Fruit fly (Drosophila melanogaster) whole organism, adult: ENCODE data around the gene Spn88Ea.
A peak's percentile ranks its signal among the peaks of the same experiment; 100 is the strongest.

ENCODE experiments used
- CG14711 ChIP-seq: fragments of 200-800 bp; sonication (Bioruptor generic); optimal IDR thresholded peaks from 2 replicates; lab custom pipeline; 2018; ENCODE audit warnings: missing biosample characterization, mild to moderate bottlenecking, missing genetic modification characterization, moderate library complexity
- CG33017 ChIP-seq: fragments of 200-800 bp; sonication (Bioruptor generic); optimal IDR thresholded peaks from 2 replicates; lab custom pipeline; 2018; ENCODE audit warnings: missing biosample characterization, mild to moderate bottlenecking, missing genetic modification characterization, moderate library complexity
- CG7045 ChIP-seq: fragments of 200-800 bp; sonication (Bioruptor generic); optimal IDR thresholded peaks from 2 replicates; lab custom pipeline; 2017; ENCODE audit warnings: missing biosample characterization, mild to moderate bottlenecking, missing genetic modification characterization
- Clk ChIP-seq: fragments of 200-800 bp; sonication (Bioruptor generic); optimal IDR thresholded peaks from 2 replicates; lab custom pipeline; 2017; ENCODE audit warnings: missing biosample characterization, missing genetic modification characterization
- Hr96 ChIP-seq: fragments of 200-800 bp; sonication (Bioruptor generic); optimal IDR thresholded peaks from 2 replicates; lab custom pipeline; 2016; ENCODE audit warnings: missing biosample characterization, missing genetic modification characterization
- cnc ChIP-seq, 2 experiments: fragments of >200 bp; optimal IDR thresholded peaks; 2 replicates each; lab custom pipeline; 2017
- kay ChIP-seq: fragments of 200-800 bp; sonication (Bioruptor generic); peaks from one replicate; lab custom pipeline; 2016; ENCODE audit warnings: missing biosample characterization, missing genetic modification characterization, borderline replicate concordance
- ovo ChIP-seq: fragments of 200-800 bp; sonication (Bioruptor generic); optimal IDR thresholded peaks from 2 replicates; lab custom pipeline; 2016; ENCODE audit warnings: missing biosample characterization, missing genetic modification characterization
- pad ChIP-seq: fragments of 200-800 bp; sonication (Bioruptor generic); optimal IDR thresholded peaks from 3 replicates; lab custom pipeline; 2017; ENCODE audit warnings: missing biosample characterization, missing genetic modification characterization, mild to moderate bottlenecking, moderate library complexity, missing genetic modification reagents

DNA sequence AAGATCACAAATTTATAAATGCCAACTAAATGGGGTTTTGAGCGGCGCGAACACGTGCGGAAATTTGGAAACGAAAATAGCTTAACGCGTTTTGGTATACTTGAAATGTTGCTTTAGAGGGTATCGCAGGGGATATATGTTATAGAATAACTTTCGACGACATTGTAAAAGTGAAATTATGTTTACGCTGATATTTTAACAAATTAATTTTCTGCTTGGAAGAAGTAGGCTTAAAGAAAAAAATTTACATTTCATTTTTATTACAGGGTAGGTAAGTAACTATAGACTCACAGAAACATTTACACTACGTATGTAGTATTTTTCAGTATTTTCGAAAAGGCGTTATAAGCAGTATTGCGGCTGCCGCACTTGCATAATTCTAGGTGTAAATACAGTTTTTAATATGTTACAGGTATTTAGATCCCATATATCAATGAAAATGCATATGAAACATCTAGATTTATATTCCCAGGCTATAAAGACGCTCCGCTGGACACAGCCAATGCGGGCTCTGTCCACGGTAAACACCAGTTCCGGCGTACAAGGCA, 23.2 kb upstream of the Spn88Ea start, which contains the start of the genes Art3 and mRpS10:
- TF ChIP-seq Clk (GFP tag; lab: Kevin White, UChicago) (peak; percentile 99), pad (GFP tag; lab: Kevin White, UChicago) (peak; percentile 96), kay (GFP tag; lab: Kevin White, UChicago) (no peak), CG33017 (tag; lab: Kevin White, UChicago) (peak; percentile 100), cnc (optimal IDR thresholded peaks at IDR 0.05; lab: Kevin White, UChicago) (no peak), ovo (GFP tag; lab: Kevin White, UChicago) (peak; percentile 98), CG7045 (GFP tag; lab: Kevin White, UChicago) (peak; percentile 100), CG14711 (tag; lab: Kevin White, UChicago) (peak; percentile 99), Hr96 (GFP tag; lab: Kevin White, UChicago) (no peak)
